Fruit fly (Drosophila melanogaster) S2 (cell line): Measurements from ENCODE around the gene CG17292.

ENCODE experiments used
- CG8478 ChIP-seq: fragments of >200 bp; optimal IDR thresholded peaks from 2 replicates; lab custom pipeline; 2018
- CTCF ChIP-seq, 2 experiments: fragments of >200 bp; optimal IDR thresholded peaks; 2 replicates each; lab custom pipeline; 2018

CG17292 gene

DNA sequence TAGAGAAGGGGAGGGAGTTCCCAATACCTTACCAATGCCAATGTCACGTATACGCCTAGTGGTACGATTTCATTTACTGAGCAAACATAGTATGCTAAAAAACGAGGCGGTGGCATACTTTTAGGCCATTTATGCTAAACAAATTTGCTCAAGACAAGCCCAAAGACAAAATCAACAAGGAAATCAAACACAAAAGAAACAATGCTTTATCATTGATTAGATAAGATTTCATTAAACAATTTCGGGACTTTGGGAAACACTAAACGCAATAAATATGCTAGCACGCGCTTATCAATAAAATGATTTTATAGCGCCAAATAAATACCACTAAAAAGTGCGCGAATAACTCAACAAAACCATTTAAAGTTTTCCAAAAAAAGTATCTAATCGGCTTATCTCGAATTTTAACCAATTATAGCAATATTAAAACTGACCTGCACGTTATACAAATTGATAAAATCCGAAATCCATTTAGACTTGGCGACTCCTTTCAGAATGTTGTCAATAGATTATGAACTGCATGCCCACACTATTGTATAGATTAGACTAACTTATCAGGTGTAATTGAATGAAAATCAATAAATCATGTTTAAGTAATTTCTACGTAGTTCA lies 19.6 kb upstream of the CG17292 start:
- TF ChIP-seq CTCF (optimal IDR thresholded peaks at IDR 0.05; lab: Kevin White, UChicago) (no peak), CG8478 (no peak)

DNA sequence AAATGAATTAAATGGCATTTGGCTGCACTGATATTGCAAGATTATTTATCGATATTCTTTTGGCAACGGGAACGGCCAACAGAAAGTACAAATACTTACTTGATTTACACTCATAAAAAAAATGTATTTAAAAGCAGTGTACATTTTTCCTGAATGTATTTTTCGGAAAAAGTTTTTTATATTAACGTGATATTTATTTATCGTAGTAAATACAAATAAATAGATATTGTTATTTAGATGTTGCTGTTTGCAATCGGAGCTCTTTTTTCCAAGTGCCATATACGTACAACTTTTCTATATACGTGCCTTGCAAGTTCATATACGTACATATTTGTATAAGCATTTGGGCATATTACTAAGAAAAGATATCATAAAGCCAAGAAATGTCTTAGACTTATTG lies 18.9 kb upstream of the CG17292 start:
- TF ChIP-seq CTCF (optimal IDR thresholded peaks at IDR 0.05; lab: Kevin White, UChicago) (no peak), CG8478 (no peak)

DNA sequence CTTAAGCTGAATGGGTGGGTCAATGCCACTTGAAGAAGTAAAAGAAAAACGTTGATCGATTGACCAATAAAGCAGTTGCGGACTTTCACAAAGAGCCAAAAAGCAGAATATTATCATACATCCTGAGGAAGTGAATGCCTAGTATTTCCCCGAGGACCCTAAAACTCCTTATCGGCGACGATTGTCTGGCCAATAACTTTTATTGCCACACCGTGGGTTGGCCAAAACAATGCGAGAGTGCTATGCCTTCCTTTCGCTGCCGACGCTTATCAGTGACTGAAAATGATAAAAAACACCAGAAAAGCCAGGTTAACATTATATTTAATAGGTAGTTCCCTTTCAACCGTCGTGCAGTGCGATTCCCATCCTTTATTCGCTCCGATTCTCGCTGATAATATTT lies 18.4 kb upstream of the CG17292 start, which contains the start of gene Mur29B:
Gene Mur29B, plus strand, starts transcription at position 324 of the 400 bp plus-strand sequence.
- TF ChIP-seq CG8478 (no peak), CTCF (optimal IDR thresholded peaks at IDR 0.05; lab: Kevin White, UChicago) (no peak)

DNA sequence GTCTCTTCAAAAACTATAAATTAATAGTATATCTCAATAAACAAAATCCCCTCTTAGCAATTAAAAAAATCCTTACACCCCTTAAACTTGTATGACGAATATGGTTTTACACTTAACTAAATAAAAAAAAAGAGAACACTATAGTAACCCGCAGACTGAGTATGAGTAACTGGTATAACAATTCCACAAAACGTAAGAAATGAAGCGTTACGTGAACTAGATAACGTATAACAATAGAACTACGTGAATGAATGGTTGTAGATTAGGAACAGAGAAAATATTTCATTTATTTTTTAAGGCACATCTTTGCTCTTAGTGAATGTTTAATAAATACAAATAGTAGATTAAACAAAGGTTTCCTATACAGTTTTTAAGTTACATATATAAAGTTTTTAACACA lies 14.8 kb upstream of the CG17292 start:
- TF ChIP-seq CTCF (optimal IDR thresholded peaks at IDR 0.05; lab: Kevin White, UChicago) (no peak), CG8478 (no peak)

- no peak for TF ChIP-seq CG8478
- no peak for TF ChIP-seq CTCF (optimal IDR thresholded peaks at IDR 0.05; lab: Kevin White, UChicago)
These were observed 8.9 kb upstream of the CG17292 start for dm6 chr2L:8361204-8361952.

- TF ChIP-seq CTCF (optimal IDR thresholded peaks at IDR 0.05; lab: Kevin White, UChicago) (no peak), CG8478 (no peak)
These were observed 7.8 kb upstream of the CG17292 start, which contains the start of gene CG7627 for dm6 chr2L:8362273-8362954. CG7627 (minus strand) TSS chr2L:8362469.

dm6 chr2L:8362955-8363285 lies 7.3 kb upstream of the CG17292 start:
- TF ChIP-seq CTCF (optimal IDR thresholded peaks at IDR 0.05; lab: Kevin White, UChicago) = no peak
- no peak for TF ChIP-seq CG8478

- TF ChIP-seq CG8478 = no peak
- no peak for TF ChIP-seq CTCF (optimal IDR thresholded peaks at IDR 0.05; lab: Kevin White, UChicago)
These were observed 6.0 kb upstream of the CG17292 start, which contains the start of the genes RpS13 and CSN8 for dm6 chr2L:8364006-8364956. RpS13 (minus strand) TSS chr2L:8364662. CSN8 (plus strand) TSS chr2L:8364855.

dm6 chr2L:8365701-8366643 lies 4.3 kb upstream of the CG17292 start, which contains the start of gene Pp2A-29B:
Pp2A-29B (plus strand) TSS chr2L:8366038.
- no peak for TF ChIP-seq CG8478
- TF ChIP-seq CTCF (optimal IDR thresholded peaks at IDR 0.05; lab: Kevin White, UChicago) = no peak

DNA sequence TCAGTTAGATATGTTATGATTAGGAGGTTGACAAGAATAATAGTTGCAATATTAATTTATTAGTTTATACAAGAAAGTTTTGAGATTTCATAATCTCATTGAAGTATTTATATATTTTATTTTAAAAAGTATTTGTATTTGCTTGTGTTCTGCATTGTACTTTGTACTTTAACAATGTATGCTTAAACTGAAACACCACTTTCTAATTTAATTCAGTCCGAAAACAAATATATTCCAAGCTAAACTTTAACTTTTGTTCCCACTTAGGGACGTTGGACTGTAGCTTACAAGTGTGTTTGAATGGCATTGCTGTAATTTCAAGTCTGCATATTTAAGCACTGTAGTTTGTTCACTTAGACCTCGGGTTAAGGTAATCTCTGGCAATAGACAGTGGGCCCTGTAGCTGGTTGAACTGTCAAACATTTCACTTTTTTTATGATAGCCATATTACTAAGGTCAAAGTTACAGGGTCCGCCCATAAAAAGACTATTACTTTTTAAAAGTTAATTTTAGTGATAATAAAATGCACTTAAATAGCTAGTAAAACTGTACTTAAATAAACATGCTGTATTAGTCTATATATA lies 1.2 kb downstream of the CG17292 start:
- TF ChIP-seq CG8478 (no peak), CTCF (optimal IDR thresholded peaks at IDR 0.05; lab: Kevin White, UChicago) (no peak)

DNA sequence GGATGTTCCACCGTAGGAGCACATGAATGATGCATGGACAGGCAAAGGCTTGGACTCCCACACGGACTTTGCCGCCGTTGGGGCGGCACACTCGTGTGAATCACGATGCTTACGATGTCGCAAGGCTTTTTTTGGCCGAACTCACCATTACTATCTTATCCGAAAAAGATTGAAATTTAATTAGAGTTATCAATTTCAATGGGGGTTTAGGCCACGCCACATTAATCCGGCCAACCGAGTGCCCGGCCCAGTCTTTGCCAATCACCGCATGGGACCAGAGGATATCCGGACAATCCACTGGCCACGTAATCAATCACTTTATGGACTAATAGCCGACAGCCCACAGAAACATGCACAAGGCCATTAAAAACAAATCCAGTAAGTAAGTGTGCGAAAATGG lies 2.0 kb downstream of the CG17292 start:
- TF ChIP-seq CG8478 = no peak
- TF ChIP-seq CTCF (optimal IDR thresholded peaks at IDR 0.05; lab: Kevin White, UChicago) = no peak

dm6 chr2L:8374235-8374634 lies 4.0 kb downstream of the CG17292 start, which contains the start of gene Wdr82:
Wdr82 (plus strand) TSS chr2L:8374461.
- TF ChIP-seq CG8478 (no peak), CTCF (optimal IDR thresholded peaks at IDR 0.05; lab: Kevin White, UChicago) (no peak)

DNA sequence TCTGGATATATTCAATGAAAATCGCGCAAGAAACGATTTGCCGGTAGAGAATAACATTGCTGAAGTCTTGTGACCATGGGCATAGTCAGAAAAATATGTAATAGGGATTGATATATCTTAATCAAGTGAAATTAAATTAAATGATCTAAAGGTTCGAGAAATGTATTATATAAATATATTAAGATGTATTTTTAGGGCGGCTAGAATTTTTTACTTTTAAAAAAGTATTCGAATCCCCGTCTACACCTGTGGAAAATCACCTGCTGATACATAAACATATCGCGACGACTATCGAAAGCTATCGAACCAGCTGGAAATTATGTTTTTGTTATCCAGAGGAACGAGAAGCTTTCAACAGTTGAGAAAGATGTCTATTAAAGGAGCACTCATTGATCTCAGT lies 6.5 kb downstream of the CG17292 start, which contains the start of the genes CG13390 and CG17294:
Gene CG13390, minus strand, starts transcription at position 81 of the 400 bp plus-strand sequence.
Gene CG17294, plus strand, starts transcription at position 319 of the 400 bp plus-strand sequence.
- TF ChIP-seq CTCF (optimal IDR thresholded peaks at IDR 0.05; lab: Kevin White, UChicago) (no peak), CG8478 (no peak)
